Fruit fly (Drosophila melanogaster) whole organism, larva: ENCODE results near the gene Dhpr.

ENCODE experiments used
- noc ChIP-seq: fragments of 200-800 bp; sonication (Bioruptor generic); optimal IDR thresholded peaks from 3 replicates; lab custom pipeline; 2019; ENCODE audit warnings: missing biosample characterization, mild to moderate bottlenecking, missing genetic modification characterization, moderate library complexity

The Dhpr gene

DNA sequence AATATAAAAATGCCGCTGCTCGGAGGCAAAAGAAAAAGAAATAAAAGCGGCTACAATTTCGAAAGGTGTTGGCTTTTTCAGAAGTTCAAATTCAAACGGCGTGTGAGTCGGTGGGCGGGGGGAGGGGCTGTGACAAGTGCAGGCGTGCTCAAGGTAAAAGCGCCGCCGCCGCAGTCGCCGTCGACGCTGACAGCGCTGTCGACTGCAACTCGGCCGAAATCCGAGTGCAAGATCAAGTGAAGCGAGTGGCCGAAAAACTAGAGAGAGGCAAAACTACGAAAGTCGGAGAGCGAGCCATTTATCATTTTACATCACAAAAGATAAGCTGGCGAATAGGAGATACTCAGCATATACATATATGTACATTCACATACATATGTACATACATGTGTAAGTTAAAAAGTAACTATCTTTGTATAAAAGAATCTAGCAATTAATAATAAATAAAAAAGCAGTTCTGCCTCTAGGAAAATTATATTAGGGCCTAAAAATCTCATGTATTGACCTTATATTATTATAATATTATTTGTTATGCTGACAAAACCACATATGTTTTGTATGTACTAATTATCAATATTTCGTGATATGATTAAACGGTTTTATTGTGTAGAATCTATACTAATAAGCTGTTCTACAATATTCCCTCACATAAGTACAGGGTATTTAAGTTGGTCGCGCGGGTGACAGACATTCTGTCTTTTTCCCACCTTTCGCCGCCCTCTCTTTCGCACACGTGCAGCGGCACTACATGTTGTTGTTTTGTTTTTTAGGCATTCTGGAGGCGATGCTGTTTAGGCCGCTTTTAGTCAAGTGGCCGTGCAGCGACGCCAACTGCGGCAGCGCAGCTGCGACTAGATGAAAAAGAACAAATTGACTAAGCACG, 5.4 kb upstream of the Dhpr start:
- TF ChIP-seq noc = no peak

DNA sequence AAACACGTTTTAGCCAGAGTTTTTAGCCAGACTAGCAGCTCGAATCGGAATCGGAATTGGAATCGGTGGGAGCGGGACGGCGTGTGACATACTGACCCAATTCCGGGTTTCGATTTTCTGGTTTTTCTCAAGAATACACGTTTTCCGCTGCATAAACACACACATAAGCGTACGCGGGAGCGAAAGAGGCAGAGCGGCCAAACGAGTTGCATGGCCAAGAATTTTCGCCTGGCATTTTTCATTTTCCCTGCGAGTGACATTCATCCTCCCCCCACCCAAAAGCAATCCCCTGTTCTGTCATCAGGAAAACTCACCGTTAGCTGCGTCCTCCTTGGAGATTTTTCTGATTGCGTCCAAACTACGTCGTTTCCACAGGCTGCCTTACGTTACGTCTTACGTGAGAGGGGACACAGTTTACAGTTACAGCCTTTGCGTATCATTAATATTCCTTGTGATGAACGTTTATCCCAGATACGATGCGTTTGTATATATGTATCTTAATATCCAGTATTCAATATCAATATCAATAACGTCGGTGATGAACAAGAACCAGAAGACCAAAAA, 4.7 kb upstream of the Dhpr start:
- no peak for TF ChIP-seq noc

DNA sequence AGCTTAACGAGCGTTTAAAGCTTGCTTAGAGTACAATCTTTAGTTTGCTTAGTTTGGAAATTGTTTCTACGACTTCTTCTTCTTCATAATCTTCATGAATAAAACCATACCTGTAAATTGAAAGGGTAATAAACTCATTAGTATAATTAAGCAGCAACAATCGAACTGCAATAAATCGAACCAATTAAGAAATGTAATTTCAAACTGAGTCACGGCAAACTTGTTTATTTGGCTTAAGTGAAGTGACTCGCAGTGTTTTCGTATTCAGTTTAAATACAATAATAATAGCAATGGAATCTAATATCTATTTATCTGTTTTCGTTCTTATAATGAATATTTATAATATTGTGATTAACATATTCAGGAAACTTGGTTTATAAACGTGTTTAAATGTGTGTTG, 1.4 kb downstream of the Dhpr start:
- TF ChIP-seq noc = no peak

DNA sequence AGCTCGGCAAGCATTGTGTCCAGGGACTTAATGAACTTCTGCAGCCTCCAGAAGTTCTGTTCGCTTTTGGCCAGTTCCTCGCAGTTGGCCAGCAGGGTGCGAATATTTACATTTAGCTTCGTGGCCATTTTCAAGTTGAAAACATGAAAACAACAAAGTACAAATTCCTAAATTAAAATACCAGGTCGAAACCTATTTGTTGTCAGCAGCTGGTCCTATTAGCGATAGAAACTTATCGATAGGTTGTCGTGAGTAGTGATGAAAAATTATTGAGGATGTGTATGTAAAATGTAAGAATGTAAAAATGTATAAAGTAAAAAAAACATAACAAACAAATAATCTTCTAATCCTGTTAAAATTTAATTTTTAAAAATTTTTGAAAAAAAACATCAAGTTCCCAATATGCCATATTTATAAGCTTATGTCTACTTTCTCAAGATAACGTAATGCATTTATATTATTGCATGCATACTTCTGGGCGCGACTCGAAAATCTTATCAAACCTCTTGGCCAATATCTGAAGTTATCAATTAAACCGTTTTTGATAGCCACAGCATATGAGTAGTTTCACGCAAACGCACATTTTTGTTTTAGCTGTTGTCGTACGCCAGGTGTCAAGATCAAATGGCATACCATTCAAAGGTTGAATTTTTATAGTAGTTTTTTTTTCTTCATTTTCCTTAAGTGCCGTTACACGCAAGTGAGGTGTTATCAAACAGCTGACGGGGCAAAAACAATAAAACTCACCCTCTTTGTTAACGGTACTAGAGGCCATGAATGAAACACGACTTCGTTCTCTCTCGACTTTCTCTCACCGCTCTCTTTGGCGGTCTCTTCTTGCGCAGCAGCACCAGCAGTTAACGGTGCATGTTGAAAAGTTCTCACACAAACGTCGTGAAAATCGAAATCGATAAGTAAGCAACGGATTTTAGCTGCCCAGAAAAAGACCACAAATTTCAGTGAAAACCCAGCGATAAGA, 2.9 kb downstream of the Dhpr start, which contains the start of the genes Use1 and nwk:
Gene Use1, minus strand, starts transcription at position 206 of the 979 bp plus-strand sequence.
Gene nwk, plus strand, starts transcription at position 885 of the 979 bp plus-strand sequence.
- TF ChIP-seq noc = no peak

DNA sequence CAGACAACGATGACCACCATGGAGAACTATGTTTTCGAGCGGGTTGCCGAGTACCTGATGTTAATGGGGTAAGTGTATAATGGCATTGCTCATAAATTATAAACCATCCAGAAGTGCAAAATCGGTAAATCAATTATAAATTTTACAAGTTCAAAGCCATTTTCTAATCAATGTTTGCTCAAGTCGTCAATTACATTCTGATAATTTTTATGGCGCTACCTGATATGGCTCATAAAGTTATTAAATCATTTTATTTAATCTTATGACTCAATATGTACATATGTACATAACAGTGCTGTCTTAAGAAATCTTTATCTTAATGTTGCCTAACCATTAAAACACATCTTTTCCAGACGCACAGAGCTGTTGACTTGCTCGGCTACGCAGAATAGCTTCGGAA, 5.2 kb downstream of the Dhpr start:
- no peak for TF ChIP-seq noc

DNA sequence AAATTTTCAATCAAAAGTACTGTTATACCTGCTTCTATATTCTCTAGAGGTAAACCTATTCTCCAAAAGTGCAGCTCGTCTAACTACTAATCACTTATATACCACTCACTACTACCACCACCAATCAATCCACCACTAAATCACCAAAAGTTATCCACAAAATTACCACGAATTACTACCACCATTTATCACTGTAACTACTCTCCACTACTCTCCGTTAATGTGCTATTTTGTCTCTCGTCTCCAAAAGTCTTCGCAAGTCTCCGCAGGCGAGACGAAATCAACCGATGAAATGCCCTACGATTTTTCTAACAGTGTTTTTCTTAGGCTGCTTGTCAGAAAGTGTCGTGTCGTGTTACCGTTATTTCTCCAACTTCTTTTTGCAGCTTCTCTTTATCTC, 7.6 kb downstream of the Dhpr start:
- TF ChIP-seq noc = no peak

DNA sequence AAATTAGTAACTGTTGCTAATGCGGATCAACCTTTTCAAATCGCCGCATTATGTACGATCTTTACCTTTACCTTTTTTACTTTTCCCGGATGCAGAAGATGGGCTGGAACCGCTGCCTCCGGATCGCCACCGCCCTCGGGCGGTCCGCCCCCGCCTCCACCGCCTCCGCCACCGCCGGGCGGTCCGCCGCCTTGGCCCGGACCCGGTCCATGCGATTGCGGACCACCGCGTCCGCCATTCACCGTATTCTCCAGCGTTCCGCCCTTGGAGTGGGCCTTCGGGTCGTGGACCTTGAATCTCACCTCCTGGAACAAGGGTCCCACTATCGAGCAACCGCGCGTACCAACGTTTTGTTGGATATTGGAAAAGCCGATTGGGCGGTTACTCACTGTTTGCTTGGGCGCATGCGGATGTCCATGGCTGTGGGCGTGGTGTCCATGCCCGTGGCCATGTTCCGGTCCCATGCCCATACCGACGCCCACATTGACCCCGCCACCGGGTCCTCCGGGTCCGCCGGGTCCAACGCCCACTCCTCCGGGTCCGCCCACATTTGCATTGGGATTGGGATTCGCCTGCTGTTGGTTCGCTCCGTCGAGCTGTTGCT, 16.9 kb downstream of the Dhpr start:
- no peak for TF ChIP-seq noc

DNA sequence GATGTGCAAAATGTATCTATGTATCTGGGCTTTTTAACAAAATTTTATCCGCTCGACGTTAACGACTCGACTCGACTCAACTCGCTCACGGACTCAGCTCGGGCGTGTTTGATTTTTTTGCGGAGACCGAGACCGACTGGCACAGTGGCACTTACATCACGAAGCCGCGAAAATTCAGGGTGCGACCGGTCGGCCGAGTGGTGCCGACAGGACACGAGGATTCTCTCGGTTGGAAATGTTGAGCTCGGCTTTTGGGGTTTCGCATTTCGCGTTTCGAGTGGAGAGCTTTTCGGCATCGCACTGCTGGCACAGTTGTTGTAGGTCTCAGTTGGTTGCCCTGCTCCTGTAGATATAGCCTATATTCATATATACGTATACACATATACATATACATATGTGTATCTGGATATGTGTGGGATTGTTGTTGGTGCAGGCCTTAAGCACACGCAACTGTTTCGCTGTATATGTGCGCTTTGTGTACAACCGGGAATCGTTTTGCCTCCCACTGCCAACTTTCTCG, 47.8 kb downstream of the Dhpr start, which contains the start of gene Rdl:
Gene Rdl, minus strand, starts transcription at position 97 of the 520 bp plus-strand sequence.
- TF ChIP-seq noc = no peak
